Worm (Caenorhabditis elegans): ENCODE measurements around the gene F59B2.8.

DNA sequence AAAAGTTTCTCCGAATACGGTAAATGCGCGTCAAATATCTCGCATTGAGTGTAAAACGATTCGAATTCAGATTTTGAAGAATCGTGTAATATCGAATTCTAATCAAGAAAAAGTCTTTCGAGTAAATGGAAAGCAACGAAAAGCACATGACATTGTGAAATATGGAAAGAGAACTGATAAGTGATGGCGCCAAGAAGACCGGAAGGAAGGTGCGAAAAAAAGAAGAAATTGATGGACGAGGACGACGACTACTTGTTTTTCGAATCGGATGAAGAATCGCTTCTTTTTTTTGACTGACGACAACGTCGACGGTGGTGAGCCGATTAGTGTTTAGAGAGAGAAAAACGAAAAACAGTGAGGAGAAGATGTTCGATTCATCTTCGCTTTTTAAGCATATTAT is 24.0 kb downstream of the F59B2.8 start:
- TF ChIP-seq W03F9.2 (tag; optimal IDR thresholded peaks at IDR 0.05) (no peak), him-1 (tag; optimal IDR thresholded peaks at IDR 0.05) (no peak), dao-5 (tag; optimal IDR thresholded peaks at IDR 0.05) (no peak)

Measured in whole organism, L4/young adult.